Fruit fly (Drosophila melanogaster) whole organism, pupa: ENCODE data around the gene CG3117.

ENCODE experiments used
- CG10348 ChIP-seq: fragments of 200-800 bp; sonication (Bioruptor generic); IDR thresholded peaks from 2 replicates; pipeline ENCODE4 v1.3.6; 2022; ENCODE audit warnings: missing biosample characterization, missing genetic modification characterization
- CG12605 ChIP-seq: fragments of 200-800 bp; sonication (Bioruptor generic); IDR thresholded peaks from 2 replicates; pipeline ENCODE4 v1.3.6; 2022; ENCODE audit warnings: missing biosample characterization, missing genetic modification characterization
- CG13204 ChIP-seq: fragments of 200-800 bp; sonication (Bioruptor generic); optimal IDR thresholded peaks from 2 replicates; lab custom pipeline; 2018; ENCODE audit warnings: missing biosample characterization, mild to moderate bottlenecking, missing genetic modification characterization, moderate library complexity
- CG14655 ChIP-seq: fragments of 200-800 bp; sonication (Bioruptor generic); optimal IDR thresholded peaks from 3 replicates; lab custom pipeline; 2017; ENCODE audit warnings: mild to moderate bottlenecking, missing biosample characterization, missing genetic modification reagents, missing genetic modification characterization
- CG15710 ChIP-seq: fragments of 200-800 bp; sonication (Bioruptor generic); optimal IDR thresholded peaks from 2 replicates; lab custom pipeline; 2018; ENCODE audit warnings: missing biosample characterization, mild to moderate bottlenecking, missing genetic modification characterization, moderate library complexity
- CG17806 ChIP-seq: fragments of 200-800 bp; sonication (Bioruptor generic); optimal IDR thresholded peaks from 2 replicates; lab custom pipeline; 2018; ENCODE audit warnings: missing biosample characterization, mild to moderate bottlenecking, missing genetic modification characterization, moderate library complexity
- CG32121 ChIP-seq: fragments of 200-800 bp; sonication (Bioruptor generic); IDR thresholded peaks from 2 replicates; pipeline ENCODE4 v1.3.6; 2022; ENCODE audit warnings: missing biosample characterization, missing genetic modification characterization
- CG34367 ChIP-seq: fragments of 200-800 bp; sonication (Bioruptor generic); optimal IDR thresholded peaks from 2 replicates; lab custom pipeline; 2018; ENCODE audit warnings: missing biosample characterization, mild to moderate bottlenecking, missing genetic modification characterization
- CG4496 ChIP-seq: fragments of 200-800 bp; sonication (Bioruptor generic); IDR thresholded peaks from 3 replicates; pipeline ENCODE4 v1.3.6; 2022; ENCODE audit warnings: missing biosample characterization, missing genetic modification characterization
- CG8159 ChIP-seq: fragments of 200-800 bp; sonication (Bioruptor generic); optimal IDR thresholded peaks from 3 replicates; lab custom pipeline; 2018; ENCODE audit warnings: missing biosample characterization, mild to moderate bottlenecking, missing genetic modification characterization, moderate library complexity
- CG8301 ChIP-seq: fragments of 200-800 bp; sonication (Bioruptor generic); optimal IDR thresholded peaks from 2 replicates; lab custom pipeline; 2018; ENCODE audit warnings: missing biosample characterization, mild to moderate bottlenecking, missing genetic modification characterization
- CG9948 ChIP-seq: fragments of 200-800 bp; sonication (Bioruptor generic); optimal IDR thresholded peaks from 2 replicates; lab custom pipeline; 2018; ENCODE audit warnings: missing biosample characterization, mild to moderate bottlenecking, missing genetic modification characterization, moderate library complexity
- D1 ChIP-seq: fragments of 200-800 bp; sonication (Bioruptor generic); optimal IDR thresholded peaks from 2 replicates; lab custom pipeline; 2018; ENCODE audit warnings: missing biosample characterization, mild to moderate bottlenecking, missing genetic modification characterization, moderate library complexity
- EcR ChIP-seq: fragments of 200-800 bp; sonication (Bioruptor generic); optimal IDR thresholded peaks from 3 replicates; lab custom pipeline; 2019; ENCODE audit warnings: missing biosample characterization, missing genetic modification characterization, mild to moderate bottlenecking, moderate library complexity, missing genetic modification reagents
- Ets98B ChIP-seq: fragments of 200-800 bp; sonication (Bioruptor generic); IDR thresholded peaks from 2 replicates; pipeline ENCODE4 v1.3.6; 2022; ENCODE audit warnings: missing biosample characterization, missing genetic modification characterization
- Pif1A ChIP-seq: fragments of 200-800 bp; sonication (Bioruptor generic); optimal IDR thresholded peaks from 3 replicates; lab custom pipeline; 2016; ENCODE audit warnings: missing biosample characterization, missing genetic modification characterization
- Pif1B ChIP-seq: fragments of 200-800 bp; sonication (Bioruptor generic); optimal IDR thresholded peaks from 3 replicates; lab custom pipeline; 2016; ENCODE audit warnings: missing biosample characterization, missing genetic modification characterization
- Snoo ChIP-seq: fragments of 200-800 bp; sonication (Bioruptor generic); optimal IDR thresholded peaks from 3 replicates; lab custom pipeline; 2017; ENCODE audit warnings: missing biosample characterization, mild to moderate bottlenecking, missing genetic modification characterization, inconsistent platforms
- fd96Ca ChIP-seq: fragments of 200-800 bp; sonication (Bioruptor generic); IDR thresholded peaks from 3 replicates; pipeline ENCODE4 v1.3.6; 2022; ENCODE audit warnings: missing biosample characterization, missing genetic modification characterization
- gl ChIP-seq: fragments of 200-800 bp; sonication (Bioruptor generic); optimal IDR thresholded peaks from 2 replicates; lab custom pipeline; 2018; ENCODE audit warnings: missing biosample characterization, mild to moderate bottlenecking, missing genetic modification characterization
- rn ChIP-seq: fragments of 200-800 bp; sonication (Bioruptor generic); IDR thresholded peaks from 2 replicates; pipeline ENCODE4 v1.3.6; 2022; ENCODE audit warnings: missing biosample characterization, missing genetic modification characterization

Gene CG3117

dm6 chr2L:2872309-2872932, 25.4 kb upstream of the CG3117 start:
- no peak for TF ChIP-seq CG32121 (GFP tag; lab: Robert Waterston, UW)
- peak; percentile 32; the same call in 1 of the 2 replicates for TF ChIP-seq Ets98B (GFP tag; lab: Robert Waterston, UW)

dm6 chr2L:2869008-2869702, 22.1 kb upstream of the CG3117 start, which contains the start of gene CG8813:
TSS of gene CG8813 (plus strand) at chr2L:2869652.
- TF ChIP-seq D1: no peak
- TF ChIP-seq CG12605 (GFP tag; lab: Robert Waterston, UW): no peak
- TF ChIP-seq CG15710 (tag; lab: Kevin White, UChicago): no peak
- TF ChIP-seq Pif1A (GFP tag; lab: Kevin White, UChicago): no peak
- TF ChIP-seq CG17806 (tag; lab: Kevin White, UChicago): no peak
- TF ChIP-seq CG34367 (tag; lab: Kevin White, UChicago): no peak
- TF ChIP-seq CG8301: no peak
- TF ChIP-seq rn: no peak
- TF ChIP-seq CG32121 (GFP tag; lab: Robert Waterston, UW): no peak
- no peak for TF ChIP-seq CG8159 (tag; lab: Kevin White, UChicago)
- TF ChIP-seq gl (tag; lab: Kevin White, UChicago): no peak
- no peak for TF ChIP-seq EcR (GFP tag; lab: Kevin White, UChicago)
- no peak for TF ChIP-seq CG14655 (GFP tag; lab: Kevin White, UChicago)
- no peak for TF ChIP-seq CG13204 (GFP tag; lab: Kevin White, UChicago)
- no peak for TF ChIP-seq Ets98B (GFP tag; lab: Robert Waterston, UW)
- no peak for TF ChIP-seq CG9948 (tag; lab: Kevin White, UChicago)
- TF ChIP-seq CG4496 (GFP tag; lab: Robert Waterston, UW): no peak
- no peak for TF ChIP-seq Snoo
- no peak for TF ChIP-seq Pif1B (GFP tag; lab: Kevin White, UChicago)

- no peak for TF ChIP-seq CG9948 (tag; lab: Kevin White, UChicago)
- no peak for TF ChIP-seq CG12605 (GFP tag; lab: Robert Waterston, UW)
- no peak for TF ChIP-seq CG4496 (GFP tag; lab: Robert Waterston, UW)
- no peak for TF ChIP-seq Ets98B (GFP tag; lab: Robert Waterston, UW)
- TF ChIP-seq CG32121 (GFP tag; lab: Robert Waterston, UW): no peak
- no peak for TF ChIP-seq D1
- TF ChIP-seq EcR (GFP tag; lab: Kevin White, UChicago): no peak
- no peak for TF ChIP-seq CG15710 (tag; lab: Kevin White, UChicago)
- TF ChIP-seq rn: no peak
- TF ChIP-seq CG8301: no peak
- no peak for TF ChIP-seq Pif1A (GFP tag; lab: Kevin White, UChicago)
- no peak for TF ChIP-seq CG10348 (GFP tag; lab: Robert Waterston, UW)
- no peak for TF ChIP-seq gl (tag; lab: Kevin White, UChicago)
- TF ChIP-seq CG8159 (tag; lab: Kevin White, UChicago): no peak
- TF ChIP-seq CG17806 (tag; lab: Kevin White, UChicago): no peak
- no peak for TF ChIP-seq CG13204 (GFP tag; lab: Kevin White, UChicago)
- no peak for TF ChIP-seq CG14655 (GFP tag; lab: Kevin White, UChicago)
- TF ChIP-seq Snoo: no peak
Measured at dm6 chr2L:2865560-2866309, 18.7 kb upstream of the CG3117 start.

- TF ChIP-seq CG10348 (GFP tag; lab: Robert Waterston, UW) (no peak), rn (no peak), Snoo (no peak), CG32121 (GFP tag; lab: Robert Waterston, UW) (no peak), CG8301 (no peak), CG14655 (GFP tag; lab: Kevin White, UChicago) (no peak), CG12605 (GFP tag; lab: Robert Waterston, UW) (no peak), CG4496 (GFP tag; lab: Robert Waterston, UW) (no peak), CG8159 (tag; lab: Kevin White, UChicago) (no peak), Pif1A (GFP tag; lab: Kevin White, UChicago) (no peak)
Measured at dm6 chr2L:2864601-2865000, 17.6 kb upstream of the CG3117 start.

dm6 chr2L:2862621-2862962, 15.6 kb upstream of the CG3117 start:
- no peak for TF ChIP-seq CG34367 (tag; lab: Kevin White, UChicago)
- TF ChIP-seq rn: no peak
- no peak for TF ChIP-seq D1
- no peak for TF ChIP-seq CG13204 (GFP tag; lab: Kevin White, UChicago)
- TF ChIP-seq CG32121 (GFP tag; lab: Robert Waterston, UW): no peak
- TF ChIP-seq EcR (GFP tag; lab: Kevin White, UChicago): no peak
- no peak for TF ChIP-seq Pif1B (GFP tag; lab: Kevin White, UChicago)
- TF ChIP-seq CG12605 (GFP tag; lab: Robert Waterston, UW): no peak
- no peak for TF ChIP-seq CG8301
- no peak for TF ChIP-seq CG4496 (GFP tag; lab: Robert Waterston, UW)
- no peak for TF ChIP-seq CG8159 (tag; lab: Kevin White, UChicago)
- TF ChIP-seq fd96Ca: no peak
- TF ChIP-seq Pif1A (GFP tag; lab: Kevin White, UChicago): no peak
- no peak for TF ChIP-seq CG14655 (GFP tag; lab: Kevin White, UChicago)
- no peak for TF ChIP-seq Snoo
- TF ChIP-seq CG10348 (GFP tag; lab: Robert Waterston, UW): no peak
